Worm (Caenorhabditis elegans) whole organism, midembryonic: ENCODE measurements around the gene F46C8.1.

ENCODE experiments used
- T22C8.4 ChIP-seq: fragments of 200-800 bp; sonication (Bioruptor generic); IDR thresholded peaks from 2 replicates; pipeline ENCODE4 v1.3.6; 2022; ENCODE audit warnings: missing genetic modification characterization, missing compliant biosample characterization
- klf-2 ChIP-seq: fragments of 200-800 bp; sonication (Bioruptor generic); conservative IDR thresholded peaks from 2 replicates; pipeline ENCODE4 v1.3.6; 2022; ENCODE audit warnings: missing genetic modification reagents, missing genetic modification characterization, missing compliant biosample characterization
- med-1 ChIP-seq: sonication (generic microtip); optimal IDR thresholded peaks from 2 replicates; lab custom pipeline; 2017; ENCODE audit warnings: missing genetic modification characterization, mild to moderate bottlenecking, missing compliant biosample characterization, antibody characterized with exemption, missing genetic modification reagents; ENCODE audit not compliant: insufficient read depth
- ref-1 ChIP-seq: fragments of 200-800 bp; sonication (Bioruptor generic); conservative IDR thresholded peaks from 2 replicates; pipeline ENCODE4 v1.3.6; 2022; ENCODE audit warnings: missing genetic modification reagents, missing genetic modification characterization, missing compliant biosample characterization
- tab-1 ChIP-seq: fragments of 200-800 bp; sonication (Bioruptor generic); IDR thresholded peaks from 2 replicates; pipeline ENCODE4 v1.3.6; 2022; ENCODE audit warnings: missing genetic modification characterization, missing compliant biosample characterization
- ztf-23 ChIP-seq: fragments of 200-800 bp; sonication (Bioruptor generic); IDR thresholded peaks from 2 replicates; pipeline ENCODE4 v1.3.6; 2022; ENCODE audit warnings: missing genetic modification reagents, missing genetic modification characterization, missing compliant biosample characterization

ce11 chrX:7596627-7597026 lies 48.4 kb downstream of the F46C8.1 start, which contains the start of gene C44E12.1:
- TF ChIP-seq med-1 (GFP tag; lab: Kevin White, UChicago) (no peak), ztf-23 (GFP tag; lab: Robert Waterston, UW) (no peak), tab-1 (GFP tag; lab: Robert Waterston, UW) (no peak), klf-2 (GFP tag; lab: Robert Waterston, UW) (no peak), ref-1 (GFP tag; lab: Robert Waterston, UW) (no peak), T22C8.4 (GFP tag; lab: Robert Waterston, UW) (no peak)
